Fruit fly (Drosophila melanogaster) whole organism, embryonic: ENCODE results near the gene CG34126.

Experiments
- Ada2b ChIP-seq: fragments of 200-800 bp; sonication (Bioruptor generic); IDR thresholded peaks from 2 replicates; pipeline ENCODE4 v1.3.6; 2022; ENCODE audit warnings: missing biosample characterization, missing genetic modification characterization
- Atf-2 ChIP-seq: fragments of 200-800 bp; sonication (Bioruptor generic); optimal IDR thresholded peaks from 2 replicates; lab custom pipeline; 2016; ENCODE audit warnings: missing biosample characterization, missing genetic modification characterization
- Blimp-1 ChIP-seq: fragments of 200-800 bp; sonication (Bioruptor generic); optimal IDR thresholded peaks from 3 replicates; lab custom pipeline; 2018; ENCODE audit warnings: missing biosample characterization, missing genetic modification characterization, mild to moderate bottlenecking, moderate library complexity, missing genetic modification reagents
- BtbVII ChIP-seq: fragments of 200-800 bp; sonication (Bioruptor generic); optimal IDR thresholded peaks from 3 replicates; lab custom pipeline; 2017; ENCODE audit warnings: missing biosample characterization, mild to moderate bottlenecking, missing genetic modification characterization
- CG10565 ChIP-seq: fragments of 200-800 bp; sonication (Bioruptor generic); optimal IDR thresholded peaks from 3 replicates; lab custom pipeline; 2016; ENCODE audit warnings: missing biosample characterization, mild to moderate bottlenecking, missing genetic modification characterization
- CG11085 ChIP-seq: fragments of 200-800 bp; sonication (Bioruptor generic); IDR thresholded peaks from 2 replicates; pipeline ENCODE4 v1.3.6; 2022; ENCODE audit warnings: missing biosample characterization, missing genetic modification characterization
- CG11247 ChIP-seq: fragments of 200-800 bp; sonication (Bioruptor generic); IDR thresholded peaks from 2 replicates; pipeline ENCODE4 v1.3.6; 2022; ENCODE audit warnings: missing biosample characterization, missing genetic modification characterization
- CG11456 ChIP-seq: fragments of 200-800 bp; sonication (Bioruptor generic); IDR thresholded peaks from 3 replicates; pipeline ENCODE4 v1.3.6; 2022; ENCODE audit warnings: missing biosample characterization, missing genetic modification characterization
- CG12236 ChIP-seq: fragments of 200-800 bp; sonication (Bioruptor generic); optimal IDR thresholded peaks from 2 replicates; lab custom pipeline; 2016; ENCODE audit warnings: missing biosample characterization, missing genetic modification characterization
- CG14667 ChIP-seq: fragments of 200-800 bp; sonication (Bioruptor generic); IDR thresholded peaks from 2 replicates; pipeline ENCODE4 v1.3.6; 2022; ENCODE audit warnings: missing biosample characterization, missing genetic modification characterization
- CG14860 ChIP-seq: fragments of 200-800 bp; sonication (Bioruptor generic); IDR thresholded peaks from 3 replicates; pipeline ENCODE4 v1.3.6; 2022; ENCODE audit warnings: missing biosample characterization, missing genetic modification characterization; ENCODE audit not compliant: partially characterized antibody
- CG15696 ChIP-seq: fragments of 200-800 bp; sonication (Bioruptor generic); optimal IDR thresholded peaks from 2 replicates; lab custom pipeline; 2019; ENCODE audit warnings: missing biosample characterization, mild to moderate bottlenecking, missing genetic modification characterization, moderate library complexity
- CG17328 ChIP-seq: fragments of 200-800 bp; sonication (Bioruptor generic); IDR thresholded peaks from 2 replicates; pipeline ENCODE4 v1.3.6; 2022; ENCODE audit warnings: missing biosample characterization, missing genetic modification characterization
- CG17568 ChIP-seq: fragments of 200-800 bp; sonication (Bioruptor generic); optimal IDR thresholded peaks from 2 replicates; lab custom pipeline; 2018; ENCODE audit warnings: missing biosample characterization, mild to moderate bottlenecking, missing genetic modification characterization, moderate library complexity
- CG17912 ChIP-seq: fragments of 200-800 bp; sonication (Bioruptor generic); optimal IDR thresholded peaks from 2 replicates; lab custom pipeline; 2018; ENCODE audit warnings: missing biosample characterization, mild to moderate bottlenecking, missing genetic modification characterization
- CG1832 ChIP-seq: fragments of 200-800 bp; sonication (Bioruptor generic); optimal IDR thresholded peaks from 2 replicates; lab custom pipeline; 2017; ENCODE audit warnings: missing biosample characterization, mild to moderate bottlenecking, missing genetic modification characterization, inconsistent platforms
- CG18619 ChIP-seq: fragments of 200-800 bp; sonication (Bioruptor generic); optimal IDR thresholded peaks from 3 replicates; lab custom pipeline; 2017; ENCODE audit warnings: missing biosample characterization, mild to moderate bottlenecking, missing genetic modification characterization
- CG2202 ChIP-seq: fragments of 200-800 bp; sonication (Bioruptor generic); optimal IDR thresholded peaks from 2 replicates; lab custom pipeline; 2018; ENCODE audit warnings: missing biosample characterization, mild to moderate bottlenecking, missing genetic modification characterization
- CG2875 ChIP-seq: fragments of 200-800 bp; sonication (Bioruptor generic); optimal IDR thresholded peaks from 2 replicates; lab custom pipeline; 2017; ENCODE audit warnings: missing biosample characterization, mild to moderate bottlenecking, missing genetic modification characterization, missing genetic modification reagents
- CG31224 ChIP-seq: fragments of 200-800 bp; sonication (Bioruptor generic); IDR thresholded peaks from 2 replicates; pipeline ENCODE4 v1.3.6; 2022; ENCODE audit warnings: missing biosample characterization, missing genetic modification characterization
- CG34224 ChIP-seq: fragments of 200-800 bp; sonication (Bioruptor generic); IDR thresholded peaks from 3 replicates; pipeline ENCODE4 v1.3.6; 2022; ENCODE audit warnings: missing biosample characterization, missing genetic modification characterization; ENCODE audit not compliant: partially characterized antibody
- CG4820 ChIP-seq: fragments of 200-800 bp; sonication (Bioruptor generic); optimal IDR thresholded peaks from 3 replicates; lab custom pipeline; 2016; ENCODE audit warnings: missing biosample characterization, missing genetic modification characterization
- CG6683 ChIP-seq: fragments of 200-800 bp; sonication (Bioruptor generic); optimal IDR thresholded peaks from 2 replicates; lab custom pipeline; 2017; ENCODE audit warnings: missing biosample characterization, mild to moderate bottlenecking, missing genetic modification characterization, missing genetic modification reagents
- CG7556 ChIP-seq: fragments of 200-800 bp; sonication (Bioruptor generic); optimal IDR thresholded peaks from 2 replicates; lab custom pipeline; 2017; ENCODE audit warnings: missing biosample characterization, mild to moderate bottlenecking, missing genetic modification characterization
- CG8281 ChIP-seq: fragments of 200-800 bp; sonication (Bioruptor generic); optimal IDR thresholded peaks from 2 replicates; lab custom pipeline; 2018; ENCODE audit warnings: missing biosample characterization, mild to moderate bottlenecking, missing genetic modification characterization, moderate library complexity
- Dek ChIP-seq: fragments of 200-800 bp; sonication (Bioruptor generic); optimal IDR thresholded peaks from 3 replicates; lab custom pipeline; 2019; ENCODE audit warnings: missing biosample characterization, mild to moderate bottlenecking, missing genetic modification characterization, moderate library complexity
- Dref ChIP-seq: fragments of 200-800 bp; sonication (Bioruptor generic); IDR thresholded peaks from 2 replicates; pipeline ENCODE4 v1.3.6; 2022; ENCODE audit warnings: missing biosample characterization, missing genetic modification characterization
- H15 ChIP-seq: fragments of 200-800 bp; sonication (Bioruptor generic); IDR thresholded peaks from 3 replicates; pipeline ENCODE4 v1.3.6; 2022; ENCODE audit warnings: missing biosample characterization, missing genetic modification characterization
- HHEX ChIP-seq: fragments of 200-800 bp; sonication (Bioruptor generic); optimal IDR thresholded peaks from 3 replicates; lab custom pipeline; 2017; ENCODE audit warnings: missing biosample characterization, mild to moderate bottlenecking, missing genetic modification characterization, missing genetic modification reagents
- HLH54F ChIP-seq: fragments of 200-800 bp; sonication (Bioruptor generic); optimal IDR thresholded peaks from 3 replicates; lab custom pipeline; 2016; ENCODE audit warnings: missing biosample characterization, missing genetic modification characterization
- HmgZ ChIP-seq: fragments of 200-800 bp; sonication (Bioruptor generic); optimal IDR thresholded peaks from 2 replicates; lab custom pipeline; 2018; ENCODE audit warnings: missing biosample characterization, mild to moderate bottlenecking, missing genetic modification characterization
- cas ChIP-seq: fragments of 200-800 bp; sonication (Bioruptor generic); IDR thresholded peaks from 2 replicates; pipeline ENCODE4 v1.3.6; 2022; ENCODE audit warnings: missing biosample characterization, missing genetic modification characterization
- chn ChIP-seq: fragments of 200-800 bp; sonication (Bioruptor generic); optimal IDR thresholded peaks from 2 replicates; lab custom pipeline; 2016; ENCODE audit warnings: missing biosample characterization, missing genetic modification characterization
- crol ChIP-seq: fragments of 200-800 bp; sonication (Bioruptor generic); IDR thresholded peaks from 2 replicates; pipeline ENCODE4 v1.3.6; 2022; ENCODE audit warnings: missing biosample characterization, missing genetic modification characterization
- eyg ChIP-seq: fragments of 200-800 bp; sonication (Bioruptor generic); optimal IDR thresholded peaks from 3 replicates; lab custom pipeline; 2016; ENCODE audit warnings: missing biosample characterization, missing genetic modification characterization
- fd64A ChIP-seq: fragments of 200-800 bp; sonication (Bioruptor generic); optimal IDR thresholded peaks from 3 replicates; lab custom pipeline; 2018; ENCODE audit warnings: missing biosample characterization, mild to moderate bottlenecking, missing genetic modification characterization
- gt ChIP-seq: fragments of 200-800 bp; sonication (Bioruptor generic); IDR thresholded peaks from 2 replicates; pipeline ENCODE4 v1.3.6; 2022; ENCODE audit warnings: missing biosample characterization, missing genetic modification characterization
- ken ChIP-seq: fragments of 200-800 bp; sonication (Bioruptor generic); IDR thresholded peaks from 3 replicates; pipeline ENCODE4 v1.3.6; 2022; ENCODE audit warnings: missing biosample characterization, missing genetic modification characterization
- otp ChIP-seq: fragments of 200-800 bp; sonication (Bioruptor generic); IDR thresholded peaks from 3 replicates; pipeline ENCODE4, ENCODE4 v1.3.6; 2022; ENCODE audit warnings: missing biosample characterization, missing genetic modification characterization
- pita ChIP-seq: fragments of 200-800 bp; sonication (Bioruptor generic); optimal IDR thresholded peaks from 2 replicates; lab custom pipeline; 2017; ENCODE audit warnings: missing biosample characterization, mild to moderate bottlenecking, missing genetic modification characterization
- repo ChIP-seq: fragments of 200-800 bp; sonication (Bioruptor generic); optimal IDR thresholded peaks from 2 replicates; lab custom pipeline; 2016; ENCODE audit warnings: missing biosample characterization, missing genetic modification characterization
- sens ChIP-seq: fragments of 200-800 bp; sonication (Bioruptor generic); peaks from one replicate; lab custom pipeline; 2016; ENCODE audit warnings: missing biosample characterization, missing genetic modification characterization
- slp2 ChIP-seq: fragments of 200-800 bp; sonication (Bioruptor generic); optimal IDR thresholded peaks from 2 replicates; lab custom pipeline; 2016; ENCODE audit warnings: missing biosample characterization, missing genetic modification characterization
- tll ChIP-seq, 2 experiments: fragments of 200-800 bp in 1 of 2; fragments of >200 bp in 1 of 2; sonication (Bioruptor generic) in 1 of 2; optimal IDR thresholded peaks; 2 replicates each; lab custom pipeline; 2017 to 2019; ENCODE audit warnings: missing biosample characterization in 2 of 2, missing genetic modification characterization in 2 of 2, mild to moderate bottlenecking in 1 of 2, moderate library complexity in 1 of 2
- tna ChIP-seq: fragments of 200-800 bp; sonication (Bioruptor generic); IDR thresholded peaks from 2 replicates; pipeline ENCODE4 v1.3.6; 2022; ENCODE audit warnings: missing biosample characterization, missing genetic modification characterization; ENCODE audit not compliant: partially characterized antibody
- ttk ChIP-seq: fragments of 200-800 bp; sonication (Bioruptor generic); IDR thresholded peaks from 2 replicates; pipeline ENCODE4 v2.1.2; 2022; ENCODE audit warnings: missing biosample characterization, missing genetic modification characterization
- unpg ChIP-seq: fragments of 200-800 bp; sonication (Bioruptor generic); optimal IDR thresholded peaks from 3 replicates; lab custom pipeline; 2018; ENCODE audit warnings: missing biosample characterization, mild to moderate bottlenecking, missing genetic modification characterization, moderate library complexity
- vfl ChIP-seq: fragments of 200-800 bp; sonication (Bioruptor generic); optimal IDR thresholded peaks from 2 replicates; lab custom pipeline; 2016; ENCODE audit warnings: missing biosample characterization, missing genetic modification characterization
- z ChIP-seq: fragments of 200-800 bp; sonication (Bioruptor generic); IDR thresholded peaks from 3 replicates; pipeline ENCODE4 v1.3.6; 2022; ENCODE audit warnings: missing biosample characterization, missing genetic modification characterization

CG34126 gene

dm6 chr2L:5004677-5005463 is 23.5 kb downstream of the CG34126 start (continued):
- peak; percentile 95 for TF ChIP-seq HLH54F (GFP tag; lab: Kevin White, UChicago)
- TF ChIP-seq tna (GFP tag; lab: Robert Waterston, UW), result no peak
- peak; percentile 84 for TF ChIP-seq CG8281
- TF ChIP-seq CG11456 (GFP tag; lab: Robert Waterston, UW), result peak; percentile 96
- peak; percentile 93 for TF ChIP-seq eyg (GFP tag; lab: Kevin White, UChicago)
- TF ChIP-seq CG11085 (GFP tag; lab: Robert Waterston, UW), result peak; percentile 95
- peak; percentile 51 for TF ChIP-seq CG17912
- TF ChIP-seq unpg (GFP tag; lab: Kevin White, UChicago), result peak; percentile 95
- peak; percentile 88 for TF ChIP-seq CG2875 (GFP tag; lab: Kevin White, UChicago)
- TF ChIP-seq fd64A (GFP tag; lab: Kevin White, UChicago), result peak; percentile 71
- peak; percentile 90 for TF ChIP-seq Atf-2 (GFP tag; lab: Kevin White, UChicago)
- peak; percentile 95 for TF ChIP-seq cas (GFP tag; lab: Robert Waterston, UW)
- TF ChIP-seq vfl (GFP tag; lab: Kevin White, UChicago), result peak; percentile 94
- TF ChIP-seq CG14860, result no peak
- TF ChIP-seq Ada2b (GFP tag; lab: Robert Waterston, UW), result peak; percentile 98
- TF ChIP-seq CG2202 (tag; lab: Kevin White, UChicago), result peak; percentile 79
- TF ChIP-seq ken, result peak; percentile 95
- TF ChIP-seq CG15696 (tag; lab: Kevin White, UChicago), result peak; percentile 80
- peak; percentile 93 for TF ChIP-seq BtbVII (GFP tag; lab: Kevin White, UChicago)
- peak; percentile 93 for TF ChIP-seq ttk (GFP tag; lab: Robert Waterston, UW)
- peak; percentile 96 for TF ChIP-seq CG11247 (GFP tag; lab: Robert Waterston, UW)
- no peak for TF ChIP-seq tll (GFP tag; optimal IDR thresholded peaks at IDR 0.05; lab: Kevin White, UChicago)
- peak; percentile 92 for TF ChIP-seq CG4820 (GFP tag; lab: Kevin White, UChicago)
- peak; percentile 56; the same call in 1 of the 3 replicates for TF ChIP-seq z (GFP tag; lab: Robert Waterston, UW)
- peak; percentile 94 for TF ChIP-seq repo (GFP tag; lab: Kevin White, UChicago)
- TF ChIP-seq pita, result no peak
- peak; percentile 90 for TF ChIP-seq CG31224 (GFP tag; lab: Robert Waterston, UW)
- TF ChIP-seq CG14667 (GFP tag; lab: Robert Waterston, UW), result peak; percentile 95
- TF ChIP-seq HHEX (GFP tag; lab: Kevin White, UChicago), result peak; percentile 94
- TF ChIP-seq CG6683 (GFP tag; lab: Kevin White, UChicago), result peak; percentile 93
- TF ChIP-seq Dek (tag; lab: Kevin White, UChicago), result peak; percentile 96
- peak; percentile 90 for TF ChIP-seq CG17568
- peak; percentile 78 for TF ChIP-seq crol (GFP tag; lab: Robert Waterston, UW)
- TF ChIP-seq Blimp-1, result peak; percentile 90
- peak; percentile 84 for TF ChIP-seq CG12236 (GFP tag; lab: Kevin White, UChicago)
- peak; percentile 96 for TF ChIP-seq H15
- peak; percentile 99 for TF ChIP-seq sens (GFP tag; lab: Kevin White, UChicago)
- TF ChIP-seq HmgZ (tag; lab: Kevin White, UChicago), result peak; percentile 96
- TF ChIP-seq CG10565, result peak; percentile 62
- no peak for TF ChIP-seq CG34224 (GFP tag; lab: Robert Waterston, UW)
- peak; percentile 93 for TF ChIP-seq otp (GFP tag; lab: Robert Waterston, UW)
- TF ChIP-seq chn (GFP tag; lab: Kevin White, UChicago), result peak; percentile 93
- TF ChIP-seq CG7556 (GFP tag; lab: Kevin White, UChicago), result peak; percentile 96
- TF ChIP-seq CG17328, result peak; percentile 95
- peak; percentile 91 for TF ChIP-seq CG18619 (GFP tag; lab: Kevin White, UChicago)
- peak; percentile 30 for TF ChIP-seq CG1832 (GFP tag; lab: Kevin White, UChicago)
- TF ChIP-seq Dref (GFP tag; lab: Robert Waterston, UW), result 0 out of 2 replicates have a peak, but pooled peaks have one; percentile 36
- peak; percentile 81 for TF ChIP-seq gt
- peak; percentile 92 for TF ChIP-seq slp2
